Fruit fly (Drosophila melanogaster) whole organism, embryonic: Measurements from ENCODE around the gene CG6724.
A peak's percentile ranks its signal among the peaks of the same experiment; 100 is the strongest.

Experiments used
- ATbp ChIP-seq: fragments of 200-800 bp; sonication (Bioruptor generic); optimal IDR thresholded peaks from 2 replicates; lab custom pipeline; 2017; ENCODE audit warnings: missing biosample characterization, mild to moderate bottlenecking, missing genetic modification characterization, missing genetic modification reagents
- Abd-B ChIP-seq: fragments of 200-800 bp; sonication (Bioruptor generic); optimal IDR thresholded peaks from 2 replicates; lab custom pipeline; 2018; ENCODE audit warnings: missing biosample characterization, mild to moderate bottlenecking, missing genetic modification characterization, moderate library complexity
- Antp ChIP-seq: fragments of 200-800 bp; sonication (Bioruptor generic); optimal IDR thresholded peaks from 3 replicates; lab custom pipeline; 2016; ENCODE audit warnings: missing biosample characterization, missing genetic modification characterization
- CG1024 ChIP-seq: fragments of 200-800 bp; sonication (Bioruptor generic); IDR thresholded peaks from 2 replicates; pipeline ENCODE4 v1.3.6; 2022; ENCODE audit warnings: missing biosample characterization, missing genetic modification characterization
- CG10431 ChIP-seq: fragments of 200-800 bp; sonication (Bioruptor generic); optimal IDR thresholded peaks from 3 replicates; lab custom pipeline; 2018; ENCODE audit warnings: missing biosample characterization, mild to moderate bottlenecking, missing genetic modification characterization
- CG11456 ChIP-seq: fragments of 200-800 bp; sonication (Bioruptor generic); IDR thresholded peaks from 3 replicates; pipeline ENCODE4 v1.3.6; 2022; ENCODE audit warnings: missing biosample characterization, missing genetic modification characterization
- CG11560 ChIP-seq: fragments of 200-800 bp; sonication (Bioruptor generic); IDR thresholded peaks from 3 replicates; pipeline ENCODE4 v1.3.6; 2022; ENCODE audit warnings: missing biosample characterization, missing genetic modification characterization
- CG12104 ChIP-seq: fragments of 200-800 bp; sonication (Bioruptor generic); optimal IDR thresholded peaks from 3 replicates; lab custom pipeline; 2016; ENCODE audit warnings: missing biosample characterization, missing genetic modification characterization
- CG12659 ChIP-seq: fragments of 200-800 bp; sonication (Bioruptor generic); optimal IDR thresholded peaks from 3 replicates; lab custom pipeline; 2017; ENCODE audit warnings: mild to moderate bottlenecking, missing biosample characterization, missing genetic modification reagents, missing genetic modification characterization
- CG13894 ChIP-seq: fragments of 200-800 bp; sonication (Bioruptor generic); optimal IDR thresholded peaks from 3 replicates; lab custom pipeline; 2018; ENCODE audit warnings: missing biosample characterization, mild to moderate bottlenecking, missing genetic modification characterization, moderate library complexity
- CG14441 ChIP-seq: fragments of 200-800 bp; sonication (Bioruptor generic); IDR thresholded peaks from 2 replicates; pipeline ENCODE4 v1.3.6; 2022; ENCODE audit warnings: missing biosample characterization, missing genetic modification characterization
- CG15696 ChIP-seq: fragments of 200-800 bp; sonication (Bioruptor generic); optimal IDR thresholded peaks from 2 replicates; lab custom pipeline; 2019; ENCODE audit warnings: missing biosample characterization, mild to moderate bottlenecking, missing genetic modification characterization, moderate library complexity
- CG1603 ChIP-seq: fragments of 200-800 bp; sonication (Bioruptor generic); optimal IDR thresholded peaks from 2 replicates; lab custom pipeline; 2019; ENCODE audit warnings: missing biosample characterization, mild to moderate bottlenecking, missing genetic modification characterization, moderate library complexity
- CG1647 ChIP-seq: fragments of 200-800 bp; sonication (Bioruptor generic); optimal IDR thresholded peaks from 3 replicates; lab custom pipeline; 2016; ENCODE audit warnings: missing biosample characterization, missing genetic modification characterization
- CG30403 ChIP-seq: fragments of 200-800 bp; sonication (Bioruptor generic); optimal IDR thresholded peaks from 3 replicates; lab custom pipeline; 2016; ENCODE audit warnings: missing biosample characterization, missing genetic modification characterization
- CG3163 ChIP-seq: fragments of 200-800 bp; sonication (Bioruptor generic); optimal IDR thresholded peaks from 3 replicates; lab custom pipeline; 2016; ENCODE audit warnings: missing biosample characterization, missing genetic modification characterization
- CG3407 ChIP-seq: fragments of 200-800 bp; sonication (Bioruptor generic); optimal IDR thresholded peaks from 2 replicates; lab custom pipeline; 2018; ENCODE audit warnings: missing biosample characterization, mild to moderate bottlenecking, missing genetic modification characterization
- CG34422 ChIP-seq: fragments of 200-800 bp; sonication (Bioruptor generic); IDR thresholded peaks from 3 replicates; pipeline ENCODE4 v1.3.6; 2022; ENCODE audit warnings: missing biosample characterization, missing genetic modification characterization
- CG4360 ChIP-seq: fragments of 200-800 bp; sonication (Bioruptor generic); IDR thresholded peaks from 2 replicates; pipeline ENCODE4 v1.3.6; 2022; ENCODE audit warnings: missing biosample characterization, missing genetic modification characterization
- CG6272 ChIP-seq: fragments of 200-800 bp; sonication (Bioruptor generic); IDR thresholded peaks from 2 replicates; pipeline ENCODE4 v1.3.6; 2022; ENCODE audit warnings: missing biosample characterization, missing genetic modification characterization
- CG6689 ChIP-seq: fragments of 200-800 bp; sonication (Bioruptor generic); IDR thresholded peaks from 2 replicates; pipeline ENCODE4 v1.3.6; 2022; ENCODE audit warnings: missing biosample characterization, missing genetic modification characterization
- Chrac-16 ChIP-seq: fragments of 200-800 bp; sonication (Bioruptor generic); optimal IDR thresholded peaks from 3 replicates; lab custom pipeline; 2016; ENCODE audit warnings: missing biosample characterization, missing genetic modification characterization
- Dbx ChIP-seq: fragments of 200-800 bp; sonication (Bioruptor generic); IDR thresholded peaks from 3 replicates; pipeline ENCODE4 v1.3.6; 2022; ENCODE audit warnings: missing biosample characterization, missing genetic modification characterization
- Dp ChIP-seq: fragments of 200-800 bp; sonication (Bioruptor generic); optimal IDR thresholded peaks from 2 replicates; lab custom pipeline; 2018; ENCODE audit warnings: missing biosample characterization, mild to moderate bottlenecking, missing genetic modification characterization, moderate library complexity
- E2f2 ChIP-seq: fragments of 200-800 bp; sonication (Bioruptor generic); IDR thresholded peaks from 2 replicates; pipeline ENCODE4 v1.3.6; 2022; ENCODE audit warnings: missing biosample characterization, missing genetic modification characterization
- HLHmδ ChIP-seq: fragments of 200-800 bp; sonication (Bioruptor generic); optimal IDR thresholded peaks from 2 replicates; lab custom pipeline; 2018; ENCODE audit warnings: missing biosample characterization, mild to moderate bottlenecking, missing genetic modification characterization, moderate library complexity
- Mad ChIP-seq: fragments of 200-800 bp; sonication (Bioruptor generic); optimal IDR thresholded peaks from 2 replicates; lab custom pipeline; 2016; ENCODE audit warnings: missing biosample characterization, missing genetic modification characterization
- NC2α ChIP-seq: fragments of 200-800 bp; sonication (Bioruptor generic); optimal IDR thresholded peaks from 2 replicates; lab custom pipeline; 2016; ENCODE audit warnings: missing biosample characterization, missing genetic modification characterization
- Poxn ChIP-seq: fragments of 200-800 bp; sonication (Bioruptor generic); IDR thresholded peaks from 2 replicates; pipeline ENCODE4 v1.3.6; 2022; ENCODE audit warnings: missing biosample characterization, missing genetic modification characterization
- Ssrp ChIP-seq: fragments of 200-800 bp; sonication (Bioruptor generic); optimal IDR thresholded peaks from 2 replicates; lab custom pipeline; 2018; ENCODE audit warnings: missing biosample characterization, mild to moderate bottlenecking, missing genetic modification characterization, moderate library complexity
- Vsx1 ChIP-seq: fragments of 200-800 bp; sonication (Bioruptor generic); optimal IDR thresholded peaks from 2 replicates; lab custom pipeline; 2017; ENCODE audit warnings: missing biosample characterization, mild to moderate bottlenecking, missing genetic modification characterization, missing genetic modification reagents
- abd-A ChIP-seq: fragments of 200-800 bp; sonication (Bioruptor generic); optimal IDR thresholded peaks from 3 replicates; lab custom pipeline; 2019; ENCODE audit warnings: missing biosample characterization, mild to moderate bottlenecking, missing genetic modification characterization, moderate library complexity
- bigmax ChIP-seq: fragments of 200-800 bp; sonication (Bioruptor generic); optimal IDR thresholded peaks from 2 replicates; lab custom pipeline; 2018; ENCODE audit warnings: missing biosample characterization, mild to moderate bottlenecking, missing genetic modification characterization
- btn ChIP-seq: fragments of 200-800 bp; sonication (Bioruptor generic); optimal IDR thresholded peaks from 2 replicates; lab custom pipeline; 2016; ENCODE audit warnings: missing biosample characterization, missing genetic modification characterization
- chinmo ChIP-seq: fragments of 200-800 bp; sonication (Bioruptor generic); IDR thresholded peaks from 4 replicates; pipeline ENCODE4 v1.3.6; 2022; ENCODE audit warnings: missing biosample characterization, missing genetic modification characterization; ENCODE audit not compliant: partially characterized antibody
- crp ChIP-seq, 2 experiments: fragments of 200-800 bp; sonication (Bioruptor generic); optimal IDR thresholded peaks; 2 replicates in 1 of 2; 3 replicates in 1 of 2; lab custom pipeline; 2017; ENCODE audit warnings: missing biosample characterization in 2 of 2, missing genetic modification characterization in 2 of 2, mild to moderate bottlenecking in 1 of 2, moderate library complexity in 1 of 2
- da ChIP-seq: fragments of 200-800 bp; sonication (Bioruptor generic); optimal IDR thresholded peaks from 2 replicates; lab custom pipeline; 2016; ENCODE audit warnings: missing biosample characterization, missing genetic modification characterization
- dan ChIP-seq: fragments of 200-800 bp; sonication (Bioruptor generic); IDR thresholded peaks from 2 replicates; pipeline ENCODE4 v1.3.6; 2022; ENCODE audit warnings: missing biosample characterization, missing genetic modification characterization
- fd96Cb ChIP-seq: fragments of 200-800 bp; sonication (Bioruptor generic); optimal IDR thresholded peaks from 2 replicates; lab custom pipeline; 2018; ENCODE audit warnings: missing biosample characterization, mild to moderate bottlenecking, missing genetic modification characterization, moderate library complexity
- grn ChIP-seq: fragments of 200-800 bp; sonication (Bioruptor generic); optimal IDR thresholded peaks from 3 replicates; lab custom pipeline; 2017; ENCODE audit warnings: missing biosample characterization, missing genetic modification characterization
- jing ChIP-seq: fragments of 200-800 bp; sonication (Bioruptor generic); optimal IDR thresholded peaks from 2 replicates; lab custom pipeline; 2018; ENCODE audit warnings: missing biosample characterization, mild to moderate bottlenecking, missing genetic modification characterization
- lov ChIP-seq, 2 experiments: fragments of 200-800 bp in 1 of 2; fragments of >200 bp in 1 of 2; sonication (Bioruptor generic) in 1 of 2; IDR thresholded peaks in 1 of 2; optimal IDR thresholded peaks in 1 of 2; 2 replicates in 1 of 2; 3 replicates in 1 of 2; pipeline versions ENCODE4 v1.3.6 to Lab custom; 2017 to 2022; ENCODE audit warnings: missing biosample characterization in 1 of 2, missing genetic modification characterization in 1 of 2
- maf-S ChIP-seq: fragments of 200-800 bp; sonication (Bioruptor generic); optimal IDR thresholded peaks from 2 replicates; lab custom pipeline; 2016; ENCODE audit warnings: missing biosample characterization, missing genetic modification characterization
- schlank ChIP-seq: fragments of 200-800 bp; sonication (Bioruptor generic); optimal IDR thresholded peaks from 2 replicates; lab custom pipeline; 2018; ENCODE audit warnings: missing biosample characterization, mild to moderate bottlenecking, missing genetic modification characterization
- sima ChIP-seq: fragments of 200-800 bp; sonication (Bioruptor generic); optimal IDR thresholded peaks from 2 replicates; lab custom pipeline; 2016; ENCODE audit warnings: missing biosample characterization, missing genetic modification characterization
- slbo ChIP-seq: fragments of 200-800 bp; sonication (Bioruptor generic); IDR thresholded peaks from 2 replicates; pipeline ENCODE4 v1.3.6; 2022; ENCODE audit warnings: missing biosample characterization, missing genetic modification characterization
- so ChIP-seq: fragments of 200-800 bp; sonication (Bioruptor generic); IDR thresholded peaks from 3 replicates; pipeline ENCODE4 v1.3.6; 2022; ENCODE audit warnings: missing biosample characterization, missing genetic modification characterization
- toy ChIP-seq: fragments of 200-800 bp; sonication (Bioruptor generic); IDR thresholded peaks from 2 replicates; pipeline ENCODE4 v1.3.6; 2022; ENCODE audit warnings: missing biosample characterization, missing genetic modification characterization
- tup ChIP-seq: fragments of 200-800 bp; sonication (Bioruptor generic); optimal IDR thresholded peaks from 2 replicates; lab custom pipeline; 2016; ENCODE audit warnings: missing biosample characterization, mild to moderate bottlenecking, missing genetic modification characterization, moderate library complexity

CG6724 gene

dm6 chr2L:10751879-10752620, 17.7 kb downstream of the CG6724 start (continued):
- TF ChIP-seq CG1603 (tag; lab: Kevin White, UChicago) (peak; percentile 97), Dp (GFP tag; lab: Kevin White, UChicago) (no peak), CG1024 (GFP tag; lab: Robert Waterston, UW) (peak; percentile 89), chinmo (GFP tag; lab: Robert Waterston, UW) (0 out of 4 replicates have a peak, but pooled peaks have one; percentile 56), grn (GFP tag; lab: Kevin White, UChicago) (peak; percentile 98), Ssrp (peak; percentile 48), so (peak; percentile 88), ATbp (GFP tag; lab: Kevin White, UChicago) (peak; percentile 98), fd96Cb (tag; lab: Kevin White, UChicago) (peak; percentile 76), CG1647 (peak; percentile 86), abd-A (tag; lab: Kevin White, UChicago) (peak; percentile 62), CG15696 (tag; lab: Kevin White, UChicago) (peak; percentile 99), maf-S (peak; percentile 76), CG30403 (GFP tag; lab: Kevin White, UChicago) (peak; percentile 28), E2f2 (GFP tag; lab: Robert Waterston, UW) (peak; percentile 62; the same call in 1 of the 2 replicates), CG13894 (tag; lab: Kevin White, UChicago) (peak; percentile 89), CG11456 (peak; percentile 80), CG4360 (GFP tag; lab: Robert Waterston, UW) (peak; percentile 81), NC2α (peak; percentile 96), CG3163 (GFP tag; lab: Kevin White, UChicago) (peak; percentile 72), lov (optimal IDR thresholded peaks at IDR 0.05; lab: Kevin White, UChicago) (no peak), lov (GFP tag; IDR thresholded peaks at IDR 0.05; lab: Robert Waterston, UW) (peak; percentile 96), Vsx1 (GFP tag; lab: Kevin White, UChicago) (peak; percentile 98), CG3407 (peak; percentile 98), jing (GFP tag; lab: Kevin White, UChicago) (peak; percentile 63), Abd-B (GFP tag; lab: Kevin White, UChicago) (peak; percentile 60), HLHmδ (GFP tag; lab: Kevin White, UChicago) (peak; percentile 94), crp (GFP tag; optimal IDR thresholded peaks at IDR 0.05; lab: Kevin White, UChicago) (peak in 1 of 2 experiments; percentile 62), CG14441 (GFP tag; lab: Robert Waterston, UW) (peak; percentile 50; the same call in 1 of the 2 replicates), Mad (GFP tag; lab: Kevin White, UChicago) (peak; percentile 78), slbo (GFP tag; lab: Robert Waterston, UW) (peak; percentile 9; the same call in 1 of the 2 replicates), CG11560 (tag; lab: Robert Waterston, UW) (no peak), schlank (peak; percentile 67), CG6272 (GFP tag; lab: Robert Waterston, UW) (no peak), dan (no peak), CG34422 (GFP tag; lab: Robert Waterston, UW) (peak; percentile 80), Poxn (GFP tag; lab: Robert Waterston, UW) (no peak), CG6689 (GFP tag; lab: Robert Waterston, UW) (peak; percentile 62), tup (GFP tag; lab: Kevin White, UChicago) (peak; percentile 86), sima (GFP tag; lab: Kevin White, UChicago) (peak; percentile 23), CG12104 (peak; percentile 92), Dbx (GFP tag; lab: Robert Waterston, UW) (no peak), Chrac-16 (GFP tag; lab: Kevin White, UChicago) (peak; percentile 26), da (peak; percentile 94), CG10431 (GFP tag; lab: Kevin White, UChicago) (peak; percentile 72), btn (GFP tag; lab: Kevin White, UChicago) (peak; percentile 90), bigmax (GFP tag; lab: Kevin White, UChicago) (peak; percentile 69), toy (GFP tag; lab: Robert Waterston, UW) (no peak), Antp (peak; percentile 74), CG12659 (peak; percentile 64)
